Fruit fly (Drosophila melanogaster): ENCODE results near the gene mnb.

Gene mnb

DNA sequence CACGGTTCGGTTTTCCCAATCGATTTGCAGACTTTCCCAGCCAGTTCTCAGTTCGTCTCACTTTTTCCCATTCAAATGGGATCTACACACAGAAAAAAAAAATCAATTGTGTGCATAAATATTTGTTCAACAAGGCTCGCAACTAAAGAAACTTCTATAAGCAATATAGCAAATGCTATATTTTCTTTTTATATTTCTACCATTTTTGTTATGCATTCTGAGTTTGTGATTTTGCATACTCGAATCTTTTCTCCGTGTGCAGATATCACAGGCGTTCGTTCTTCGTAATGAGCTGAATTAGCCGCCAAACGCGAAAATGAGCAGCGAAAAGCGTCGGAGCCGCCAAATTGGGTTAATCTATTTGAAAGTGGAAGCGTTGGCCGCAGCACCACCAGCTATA lies 28.9 kb upstream of the mnb start (continued):
- TF ChIP-seq shn (GFP tag; optimal IDR thresholded peaks at IDR 0.05) (no peak), dimm (GFP tag; IDR thresholded peaks at IDR 0.05) (no peak), CG9932 (GFP tag; IDR thresholded peaks at IDR 0.05) (no peak), CG31224 (GFP tag; IDR thresholded peaks at IDR 0.05) (no peak), Xrp1 (GFP tag; IDR thresholded peaks at IDR 0.05) (no peak), br (optimal IDR thresholded peaks at IDR 0.05) (no peak), CG43689 (GFP tag; IDR thresholded peaks at IDR 0.05) (no peak), CG14667 (GFP tag; IDR thresholded peaks at IDR 0.05) (no peak), ranshi (GFP tag; IDR thresholded peaks at IDR 0.05) (no peak), jumu (GFP tag; optimal IDR thresholded peaks at IDR 0.05) (no peak), CG4730 (GFP tag; IDR thresholded peaks at IDR 0.05) (no peak), Sin3A (optimal IDR thresholded peaks at IDR 0.05) (no peak), dmrt99B (tag; optimal IDR thresholded peaks at IDR 0.05) (no peak), ap (GFP tag; IDR thresholded peaks at IDR 0.05) (no peak), CG7839 (tag; optimal IDR thresholded peaks at IDR 0.05) (no peak), sima (GFP tag; optimal IDR thresholded peaks at IDR 0.05) (no peak), chif (GFP tag; optimal IDR thresholded peaks at IDR 0.05) (no peak)

DNA sequence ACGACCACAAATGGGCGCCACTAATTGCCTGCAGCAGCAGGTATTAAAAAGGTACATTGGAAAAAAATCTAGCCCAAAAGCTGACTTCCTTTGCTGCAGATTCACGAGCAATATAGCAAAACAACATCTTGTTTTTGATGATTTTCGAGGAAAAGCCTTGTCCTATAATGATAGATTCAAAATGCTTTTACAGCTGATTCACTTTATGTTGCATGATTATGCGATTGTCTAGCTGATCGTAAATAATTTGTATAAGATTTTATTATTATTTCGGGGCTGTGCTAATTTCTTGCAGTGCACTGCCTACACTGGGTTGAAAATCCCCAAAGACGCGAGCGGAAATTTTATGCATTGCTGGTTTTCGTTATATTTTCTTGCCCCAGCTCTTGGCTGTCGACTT lies 27.5 kb upstream of the mnb start:
- TF ChIP-seq CG7839 (tag; optimal IDR thresholded peaks at IDR 0.05) = peak; percentile 17
- TF ChIP-seq CG10209 (GFP tag; optimal IDR thresholded peaks at IDR 0.05) = no peak
- TF ChIP-seq Abd-B (GFP tag; optimal IDR thresholded peaks at IDR 0.05) = peak; percentile 13
- TF ChIP-seq Blimp-1 (GFP tag; optimal IDR thresholded peaks at IDR 0.05) = peak; percentile 33
- peak; percentile 23 for TF ChIP-seq CG10979 (tag; optimal IDR thresholded peaks at IDR 0.05)
- TF ChIP-seq CG11504 (tag; optimal IDR thresholded peaks at IDR 0.05) = peak; percentile 50
- TF ChIP-seq Doc2 (GFP tag; IDR thresholded peaks at IDR 0.05) = no peak
- TF ChIP-seq Med (GFP tag) = peak; percentile 5
- peak; percentile 5 for TF ChIP-seq CG13424 (tag; optimal IDR thresholded peaks at IDR 0.05)
- no peak for TF ChIP-seq Rx (GFP tag; IDR thresholded peaks at IDR 0.05)
- peak; percentile 25 for TF ChIP-seq CG17359 (tag; optimal IDR thresholded peaks at IDR 0.05)
- TF ChIP-seq Drgx (GFP tag; IDR thresholded peaks at IDR 0.05) = peak; percentile 52; the same call in 1 of the 2 replicates
- peak; percentile 20 for TF ChIP-seq CG18262 (tag; optimal IDR thresholded peaks at IDR 0.05)
- peak; percentile 27; the same call in 1 of the 2 replicates for TF ChIP-seq Xrp1 (GFP tag; IDR thresholded peaks at IDR 0.05)
- TF ChIP-seq jumu (GFP tag; optimal IDR thresholded peaks at IDR 0.05) = no peak
- peak; percentile 8 for TF ChIP-seq fd96Cb (tag; optimal IDR thresholded peaks at IDR 0.05)
- TF ChIP-seq Opbp (GFP tag; IDR thresholded peaks at IDR 0.05; ENCODE audit: partially characterized antibody) = no peak
- no peak for TF ChIP-seq CG12236 (GFP tag; optimal IDR thresholded peaks at IDR 0.05)
- peak; percentile 20 for TF ChIP-seq nmo (GFP tag; optimal IDR thresholded peaks at IDR 0.05)
- no peak for TF ChIP-seq CG15479 (GFP tag; optimal IDR thresholded peaks at IDR 0.05)
- TF ChIP-seq CG2678 (tag; optimal IDR thresholded peaks at IDR 0.05) = peak; percentile 30
- peak; percentile 22 for TF ChIP-seq CG15269 (tag; optimal IDR thresholded peaks at IDR 0.05)
- no peak for TF ChIP-seq mirr (GFP tag; optimal IDR thresholded peaks at IDR 0.05)
- no peak for TF ChIP-seq prd (optimal IDR thresholded peaks at IDR 0.05)
- peak; percentile 6; the same call in 1 of the 3 replicates for TF ChIP-seq prd (GFP tag; IDR thresholded peaks at IDR 0.05)
- no peak for TF ChIP-seq Asciz (GFP tag; optimal IDR thresholded peaks at IDR 0.05)
- peak; percentile 10 for TF ChIP-seq Oli (tag; optimal IDR thresholded peaks at IDR 0.05)
- no peak for TF ChIP-seq CG1233 (GFP tag; optimal IDR thresholded peaks at IDR 0.05)
- peak; percentile 7 for TF ChIP-seq CG2712 (tag; optimal IDR thresholded peaks at IDR 0.05)
- TF ChIP-seq lbe (GFP tag; optimal IDR thresholded peaks at IDR 0.05) = no peak
- TF ChIP-seq Ssrp (tag; optimal IDR thresholded peaks at IDR 0.05) = peak; percentile 13
- TF ChIP-seq row (GFP tag; IDR thresholded peaks at IDR 0.05) = 0 out of 3 replicates have a peak, but pooled peaks have one; percentile 16
- TF ChIP-seq gsb-n (tag; optimal IDR thresholded peaks at IDR 0.05) = no peak
- peak; percentile 6 for TF ChIP-seq run (tag; optimal IDR thresholded peaks at IDR 0.05)
- TF ChIP-seq Hr51 (GFP tag; optimal IDR thresholded peaks at IDR 0.05) = peak in 1 of 2 experiments; percentile 17
- TF ChIP-seq CG31441 (GFP tag; IDR thresholded peaks at IDR 0.05) = 0 out of 2 replicates have a peak, but pooled peaks have one; percentile 22
- no peak for TF ChIP-seq CG2116 (GFP tag; optimal IDR thresholded peaks at IDR 0.05)

Measured in whole organism, embryonic.